Worm (Caenorhabditis elegans): Measurements from ENCODE around the gene F35D11.1.

ce11 chrII:4621650-4622049 lies 5.1 kb upstream of the F35D11.1 start, which contains the start of gene clec-139:
- TF ChIP-seq F10E7.11 (tag; optimal IDR thresholded peaks at IDR 0.05): no peak
- TF ChIP-seq somi-1 (GFP tag; optimal IDR thresholded peaks at IDR 0.05): no peak
- TF ChIP-seq nfya-1 (tag; optimal IDR thresholded peaks at IDR 0.05; ENCODE audit: borderline replicate concordance, insufficient read depth): no peak
- TF ChIP-seq nfya-2 (GFP tag; IDR thresholded peaks at IDR 0.05): no peak
- no peak for TF ChIP-seq unc-130 (GFP tag; optimal IDR thresholded peaks at IDR 0.05)
- no peak for TF ChIP-seq pha-4 (tag; optimal IDR thresholded peaks at IDR 0.05)
- TF ChIP-seq lir-1 (GFP tag; conservative IDR thresholded peaks at IDR 0.05): no peak
- TF ChIP-seq snpc-4 (GFP tag; optimal IDR thresholded peaks at IDR 0.05): no peak
- TF ChIP-seq snpc-4 (tag; optimal IDR thresholded peaks at IDR 0.05): no peak
- TF ChIP-seq sdz-38 (tag; optimal IDR thresholded peaks at IDR 0.05): no peak
- TF ChIP-seq K12H6.12 (tag; optimal IDR thresholded peaks at IDR 0.05): no peak
- TF ChIP-seq F49E8.2 (tag; optimal IDR thresholded peaks at IDR 0.05; ENCODE audit: insufficient read depth): no peak
- no peak for TF ChIP-seq ceh-40 (GFP tag; IDR thresholded peaks at IDR 0.05)

Data from whole organism, young adult.